Worm (Caenorhabditis elegans) whole organism, late embryonic: Measurements from ENCODE around the gene Y39B6A.25.

Experiments used
- C08G9.2 ChIP-seq: sonication (generic microtip); optimal IDR thresholded peaks from 2 replicates; lab custom pipeline; 2016; ENCODE audit warnings: mild to moderate bottlenecking, missing genetic modification characterization, moderate library complexity, missing compliant biosample characterization
- K02D7.2 ChIP-seq: sonication (generic microtip); optimal IDR thresholded peaks from 2 replicates; lab custom pipeline; 2017; ENCODE audit warnings: mild to moderate bottlenecking, missing genetic modification characterization, missing compliant biosample characterization
- Y22D7AL.16 ChIP-seq: sonication (generic microtip); optimal IDR thresholded peaks from 2 replicates; lab custom pipeline; 2016; ENCODE audit warnings: missing genetic modification characterization, missing compliant biosample characterization
- ahr-1 ChIP-seq: sonication (generic microtip); optimal IDR thresholded peaks from 2 replicates; lab custom pipeline; 2016; ENCODE audit warnings: missing genetic modification characterization, missing compliant biosample characterization
- ama-1 ChIP-seq: fragments of 150-350 bp; optimal IDR thresholded peaks from 2 replicates; lab custom pipeline; 2014
- ceh-14 ChIP-seq: sonication (generic microtip); optimal IDR thresholded peaks from 2 replicates; lab custom pipeline; 2016; ENCODE audit warnings: missing genotype, missing genetic modification characterization, missing compliant biosample characterization
- ceh-19 ChIP-seq: fragments of 200-800 bp; sonication (Bioruptor generic); optimal IDR thresholded peaks from 2 replicates; lab custom pipeline; 2018; ENCODE audit warnings: mild to moderate bottlenecking, missing genetic modification characterization, missing compliant biosample characterization
- ceh-22 ChIP-seq: sonication (generic microtip); optimal IDR thresholded peaks from 2 replicates; lab custom pipeline; 2017; ENCODE audit warnings: missing biosample characterization, missing genetic modification characterization
- ceh-31 ChIP-seq: sonication (generic microtip); optimal IDR thresholded peaks from 2 replicates; lab custom pipeline; 2016; ENCODE audit warnings: missing genetic modification characterization, missing compliant biosample characterization
- ceh-34 ChIP-seq: sonication (generic microtip); optimal IDR thresholded peaks from 2 replicates; lab custom pipeline; 2016; ENCODE audit warnings: mild to moderate bottlenecking, missing genetic modification characterization, missing compliant biosample characterization
- ceh-45 ChIP-seq: fragments of 200-800 bp; sonication (Bioruptor generic); IDR thresholded peaks from 2 replicates; pipeline ENCODE4 v1.3.6; 2022; ENCODE audit warnings: missing genetic modification reagents, missing genetic modification characterization, missing compliant biosample characterization
- ceh-48 ChIP-seq: sonication (generic microtip); optimal IDR thresholded peaks from 2 replicates; lab custom pipeline; 2016; ENCODE audit warnings: missing genetic modification characterization, inconsistent platforms, missing compliant biosample characterization
- ceh-6 ChIP-seq: fragments of 200-800 bp; sonication (Bioruptor generic); optimal IDR thresholded peaks from 2 replicates; lab custom pipeline; 2018; ENCODE audit warnings: mild to moderate bottlenecking, missing genetic modification characterization, missing compliant biosample characterization
- ceh-9 ChIP-seq: sonication (generic microtip); optimal IDR thresholded peaks from 2 replicates; lab custom pipeline; 2016; ENCODE audit warnings: mild to moderate bottlenecking, missing genetic modification characterization, inconsistent platforms, missing compliant biosample characterization
- che-1 ChIP-seq: sonication (generic microtip); optimal IDR thresholded peaks from 2 replicates; lab custom pipeline; 2016; ENCODE audit warnings: mild to moderate bottlenecking, missing genetic modification characterization, missing compliant biosample characterization
- dve-1 ChIP-seq: sonication (generic microtip); optimal IDR thresholded peaks from 2 replicates; lab custom pipeline; 2017; ENCODE audit warnings: antibody characterized with exemption, mild to moderate bottlenecking, missing genetic modification characterization, missing compliant biosample characterization
- elt-4 ChIP-seq: sonication (generic microtip); optimal IDR thresholded peaks from 2 replicates; lab custom pipeline; 2016; ENCODE audit warnings: missing genetic modification characterization, missing compliant biosample characterization
- fkh-6 ChIP-seq: sonication (generic microtip); optimal IDR thresholded peaks from 2 replicates; lab custom pipeline; 2016; ENCODE audit warnings: missing genetic modification characterization, missing compliant biosample characterization
- gmeb-2 ChIP-seq: sonication (generic microtip); optimal IDR thresholded peaks from 2 replicates; lab custom pipeline; 2016; ENCODE audit warnings: missing genetic modification characterization, inconsistent platforms, missing compliant biosample characterization
- hlh-6 ChIP-seq: sonication (generic microtip); optimal IDR thresholded peaks from 2 replicates; lab custom pipeline; 2016; ENCODE audit warnings: missing genotype, missing genetic modification characterization, missing compliant biosample characterization
- hlh-8 ChIP-seq: sonication (generic microtip); optimal IDR thresholded peaks from 2 replicates; lab custom pipeline; 2016; ENCODE audit warnings: missing genotype, missing genetic modification characterization, missing compliant biosample characterization
- madf-2 ChIP-seq: sonication (generic microtip); optimal IDR thresholded peaks from 2 replicates; lab custom pipeline; 2017; ENCODE audit warnings: missing genetic modification characterization, missing compliant biosample characterization
- mec-3 ChIP-seq: sonication (generic microtip); optimal IDR thresholded peaks from 2 replicates; lab custom pipeline; 2016; ENCODE audit warnings: borderline replicate concordance, missing genetic modification characterization, missing compliant biosample characterization
- odd-2 ChIP-seq: sonication (generic microtip); optimal IDR thresholded peaks from 2 replicates; lab custom pipeline; 2017; ENCODE audit warnings: antibody characterized with exemption, mild to moderate bottlenecking, missing genetic modification characterization, missing compliant biosample characterization
- pat-9 ChIP-seq: fragments of 200-800 bp; sonication (Bioruptor generic); optimal IDR thresholded peaks from 2 replicates; lab custom pipeline; 2018; ENCODE audit warnings: mild to moderate bottlenecking, missing genetic modification characterization, moderate library complexity, missing compliant biosample characterization
- pax-1 ChIP-seq: fragments of 150-350 bp; optimal IDR thresholded peaks from 2 replicates; lab custom pipeline; 2014; ENCODE audit warnings: missing biosample characterization, missing genetic modification characterization
- pha-4 ChIP-seq: fragments of 150-350 bp; optimal IDR thresholded peaks from 2 replicates; lab custom pipeline; 2018; ENCODE audit warnings: missing biosample characterization, missing genetic modification reagents, missing genetic modification characterization
- pqm-1 ChIP-seq: sonication (generic microtip); optimal IDR thresholded peaks from 2 replicates; lab custom pipeline; 2016; ENCODE audit warnings: missing genetic modification characterization, missing compliant biosample characterization
- ref-2 ChIP-seq: sonication (generic microtip); optimal IDR thresholded peaks from 2 replicates; lab custom pipeline; 2016; ENCODE audit warnings: missing genetic modification characterization, missing compliant biosample characterization
- sox-4 ChIP-seq: sonication (generic microtip); optimal IDR thresholded peaks from 2 replicates; lab custom pipeline; 2017; ENCODE audit warnings: mild to moderate bottlenecking, missing genetic modification characterization, inconsistent platforms, missing compliant biosample characterization
- unc-3 ChIP-seq, 2 experiments: fragments of 200-800 bp in 1 of 2; sonication (Bioruptor generic) in 1 of 2; sonication (generic microtip) in 1 of 2; conservative IDR thresholded peaks in 1 of 2; optimal IDR thresholded peaks in 1 of 2; 2 replicates each; pipeline versions ENCODE4 v1.3.6 to Lab custom; 2016 to 2022; ENCODE audit warnings: missing compliant biosample characterization in 2 of 2, missing genetic modification characterization in 2 of 2, missing genetic modification reagents in 1 of 2

Y39B6A.25 gene

DNA sequence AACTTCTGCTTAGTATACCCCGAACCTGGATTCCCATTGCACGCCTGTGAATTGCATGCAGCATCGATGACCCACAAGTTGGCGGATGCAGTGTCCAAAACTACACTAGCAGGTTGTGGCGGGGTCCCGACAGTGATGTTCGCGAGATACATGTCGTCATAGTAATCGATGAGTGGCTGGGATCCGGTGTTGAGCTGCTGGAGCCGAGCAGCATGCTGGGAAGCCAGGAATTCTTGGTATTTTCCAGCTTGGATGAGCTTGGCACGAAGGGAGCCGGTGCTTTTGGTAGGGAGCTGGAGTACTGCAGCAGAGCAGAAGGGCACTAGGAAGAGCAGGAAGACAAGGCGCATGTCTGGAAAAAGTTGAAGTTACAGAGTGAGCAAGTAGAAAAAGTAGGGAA, 16.0 kb downstream of the Y39B6A.25 start, which contains the start of gene asp-16:
Gene asp-16, minus strand, starts transcription at position 350 of the 400 bp plus-strand sequence.
- TF ChIP-seq sox-4 (tag; lab: Kevin White, UChicago) (no peak), odd-2 (tag; lab: Kevin White, UChicago) (no peak), unc-3 (GFP tag; conservative IDR thresholded peaks at IDR 0.05; lab: Robert Waterston, UW) (no peak), unc-3 (tag; optimal IDR thresholded peaks at IDR 0.05; lab: Kevin White, UChicago) (no peak), ceh-48 (tag; lab: Kevin White, UChicago) (no peak), ceh-45 (no peak), che-1 (tag; lab: Kevin White, UChicago) (no peak), ceh-14 (tag; lab: Kevin White, UChicago) (no peak), pax-1 (tag; lab: Kevin White, UChicago) (no peak), elt-4 (peak; percentile 18)

DNA sequence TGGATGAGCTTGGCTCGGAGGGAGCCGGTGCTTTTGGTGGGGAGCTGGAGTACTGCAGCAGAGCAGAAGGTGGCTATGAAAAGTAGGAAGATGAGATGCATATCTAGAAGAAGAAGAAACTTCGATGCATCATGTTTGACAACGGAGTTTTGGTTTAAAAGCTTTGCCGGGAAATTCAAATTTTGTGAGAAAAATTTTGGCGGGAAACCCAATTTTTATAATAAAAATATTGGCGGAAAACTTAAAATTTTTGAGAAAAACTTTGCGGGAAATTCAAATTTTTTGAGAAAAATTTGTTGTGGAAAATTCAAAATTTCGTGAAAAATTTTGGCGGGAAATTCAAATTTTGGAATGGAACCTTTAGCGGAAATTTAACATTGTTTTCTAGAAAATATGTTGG, 18.5 kb downstream of the Y39B6A.25 start, which contains the start of gene asp-15:
Gene asp-15, minus strand, starts transcription at position 101 of the 400 bp plus-strand sequence.
- TF ChIP-seq hlh-6 (tag; lab: Kevin White, UChicago) = no peak
- no peak for TF ChIP-seq ceh-6 (GFP tag; lab: Kevin White, UChicago)
- TF ChIP-seq Y22D7AL.16 (tag; lab: Kevin White, UChicago) = no peak
- no peak for TF ChIP-seq ama-1 (lab: Kevin White, UChicago)
- no peak for TF ChIP-seq madf-2 (tag; lab: Kevin White, UChicago)
- TF ChIP-seq che-1 (tag; lab: Kevin White, UChicago) = no peak
- no peak for TF ChIP-seq pqm-1 (tag; lab: Kevin White, UChicago)
- TF ChIP-seq ceh-22 = no peak

ce11 chrV:19047442-19047841, 21.2 kb downstream of the Y39B6A.25 start:
- TF ChIP-seq ref-2 (tag; lab: Kevin White, UChicago) = no peak
- no peak for TF ChIP-seq ceh-31
- no peak for TF ChIP-seq hlh-8 (tag; lab: Kevin White, UChicago)
- TF ChIP-seq dve-1 = no peak
- TF ChIP-seq ceh-22 = no peak
- no peak for TF ChIP-seq ceh-34 (tag; lab: Kevin White, UChicago)
- TF ChIP-seq sox-4 (tag; lab: Kevin White, UChicago) = no peak
- no peak for TF ChIP-seq gmeb-2
- no peak for TF ChIP-seq ama-1 (lab: Kevin White, UChicago)
- no peak for TF ChIP-seq mec-3
- TF ChIP-seq ceh-19 (GFP tag; lab: Kevin White, UChicago) = no peak
- TF ChIP-seq pat-9 (tag; lab: Kevin White, UChicago) = no peak
- TF ChIP-seq C08G9.2 = no peak
- TF ChIP-seq, all 69 proteins: peak for 0

DNA sequence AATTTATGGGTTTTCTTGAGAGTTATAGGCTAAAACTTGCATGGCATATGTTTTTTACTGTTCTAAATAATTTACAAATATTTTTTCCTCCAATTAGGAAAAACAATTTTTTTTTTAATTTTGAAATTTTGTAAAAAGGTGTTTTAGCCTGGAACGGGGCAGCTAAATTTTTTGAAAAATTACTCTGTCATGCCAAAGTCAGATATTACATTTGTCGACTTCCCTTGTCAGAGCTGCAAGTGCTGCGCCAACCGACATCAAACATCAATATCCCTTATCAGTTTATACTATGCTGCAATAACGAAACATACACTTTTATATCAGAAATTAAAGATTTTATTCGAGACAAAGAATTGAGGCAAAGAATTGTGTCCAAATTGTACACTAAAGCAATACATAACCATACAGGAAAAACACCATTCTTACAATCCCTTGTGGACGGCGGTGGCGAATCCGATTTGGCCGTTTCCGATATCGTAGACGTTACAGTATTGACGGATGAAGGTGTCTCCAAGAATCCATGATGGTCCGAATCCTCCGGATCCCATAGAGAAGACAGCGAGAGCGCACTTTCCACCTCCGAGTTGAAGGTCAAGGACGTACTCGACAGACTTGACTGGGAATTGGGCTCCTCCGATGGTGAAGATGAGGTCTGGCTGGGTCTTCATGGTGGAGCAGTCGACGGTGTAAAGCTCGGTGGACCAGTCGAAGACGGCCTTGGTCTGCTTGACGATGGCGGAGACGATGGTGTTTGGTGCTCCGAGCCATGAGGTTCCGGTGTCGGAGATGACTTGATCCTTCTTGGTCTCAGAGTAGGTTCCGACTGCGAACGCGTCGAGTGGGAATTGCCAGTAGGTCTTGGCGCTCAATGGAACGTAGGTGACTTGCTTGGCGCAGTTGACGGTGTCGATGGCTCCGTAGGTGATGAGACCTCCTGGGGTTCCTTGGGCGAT, 23.2 kb downstream of the Y39B6A.25 start:
- no peak for TF ChIP-seq Y22D7AL.16 (tag; lab: Kevin White, UChicago)
- no peak for TF ChIP-seq ahr-1 (tag; lab: Kevin White, UChicago)
- TF ChIP-seq K02D7.2 (tag; lab: Kevin White, UChicago) = no peak
- no peak for TF ChIP-seq hlh-8 (tag; lab: Kevin White, UChicago)
- TF ChIP-seq fkh-6 (tag; lab: Kevin White, UChicago) = no peak
- no peak for TF ChIP-seq che-1 (tag; lab: Kevin White, UChicago)
- no peak for TF ChIP-seq ceh-6 (GFP tag; lab: Kevin White, UChicago)
- TF ChIP-seq unc-3 (GFP tag; conservative IDR thresholded peaks at IDR 0.05; lab: Robert Waterston, UW) = no peak
- no peak for TF ChIP-seq unc-3 (tag; optimal IDR thresholded peaks at IDR 0.05; lab: Kevin White, UChicago)
- TF ChIP-seq madf-2 (tag; lab: Kevin White, UChicago) = no peak
- TF ChIP-seq ama-1 (lab: Kevin White, UChicago) = no peak
- TF ChIP-seq ceh-9 (tag; lab: Kevin White, UChicago) = no peak
- no peak for TF ChIP-seq pha-4
- TF ChIP-seq gmeb-2 = no peak
- no peak for TF ChIP-seq odd-2 (tag; lab: Kevin White, UChicago)
